Fruit fly (Drosophila melanogaster): Measurements from ENCODE around the gene CG9922.
A peak's percentile ranks its signal among the peaks of the same experiment; 100 is the strongest.

CG9922 gene

DNA sequence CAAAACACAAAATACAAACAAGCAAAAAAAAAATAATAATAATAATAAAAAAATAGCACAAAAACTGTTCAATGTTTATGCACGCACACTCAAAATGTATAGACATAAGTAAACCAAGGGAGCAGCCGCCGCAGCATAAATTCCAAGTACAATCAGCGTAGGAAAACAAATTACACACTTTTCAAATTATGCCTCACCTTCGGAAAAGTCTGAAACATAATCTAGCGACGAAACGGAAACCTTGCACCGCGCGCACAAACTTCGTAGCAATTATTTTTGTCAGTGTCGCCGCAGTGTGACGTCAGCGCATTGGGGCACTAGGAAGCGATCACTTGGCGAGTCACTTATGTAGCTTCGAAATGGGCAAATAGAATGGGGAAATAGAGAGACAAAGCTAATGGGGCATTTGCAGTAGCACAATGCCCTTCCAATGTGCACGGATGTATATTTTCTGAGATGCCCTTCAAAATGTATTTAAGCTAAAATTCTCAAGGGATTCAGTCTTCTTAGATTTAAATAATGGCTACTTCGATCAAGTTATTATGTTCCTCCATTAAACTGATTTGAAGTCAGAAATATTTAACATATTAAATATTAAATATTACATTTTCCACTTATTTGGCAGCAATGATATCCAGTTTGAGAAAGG, 19.3 kb downstream of the CG9922 start (continued):
- TF ChIP-seq mam (GFP tag; optimal IDR thresholded peaks at IDR 0.05) (peak; percentile 23), CG18764 (GFP tag; optimal IDR thresholded peaks at IDR 0.05) (peak; percentile 7), hkb (optimal IDR thresholded peaks at IDR 0.05) (no peak), hkb (GFP tag; IDR thresholded peaks at IDR 0.05) (peak; percentile 76), BtbVII (GFP tag; optimal IDR thresholded peaks at IDR 0.05) (peak; percentile 67), luna (GFP tag; optimal IDR thresholded peaks at IDR 0.05) (no peak), CG11456 (GFP tag; IDR thresholded peaks at IDR 0.05) (no peak), CG18619 (GFP tag; optimal IDR thresholded peaks at IDR 0.05) (peak; percentile 39), ind (GFP tag; optimal IDR thresholded peaks at IDR 0.05) (peak; percentile 64), CG10654 (GFP tag; optimal IDR thresholded peaks at IDR 0.05) (peak; percentile 40), CG9876 (GFP tag; optimal IDR thresholded peaks at IDR 0.05) (no peak), zen (tag; optimal IDR thresholded peaks at IDR 0.05) (no peak), CG30431 (GFP tag; optimal IDR thresholded peaks at IDR 0.05) (no peak), ranshi (GFP tag; IDR thresholded peaks at IDR 0.05) (peak; percentile 59; the same call in 1 of the 2 replicates), ara (GFP tag; IDR thresholded peaks at IDR 0.05) (0 out of 2 replicates have a peak, but pooled peaks have one; percentile 53), nau (GFP tag; optimal IDR thresholded peaks at IDR 0.05) (peak; percentile 42), CG3847 (GFP tag; IDR thresholded peaks at IDR 0.05) (peak; percentile 41), Meics (GFP tag; optimal IDR thresholded peaks at IDR 0.05) (peak; percentile 58), nerfin-2 (GFP tag; IDR thresholded peaks at IDR 0.05; ENCODE audit: partially characterized antibody) (no peak), pros (GFP tag; optimal IDR thresholded peaks at IDR 0.05) (no peak), klu (GFP tag; IDR thresholded peaks at IDR 0.05) (no peak), Camta (GFP tag; optimal IDR thresholded peaks at IDR 0.05) (peak; percentile 20), Hey (tag; optimal IDR thresholded peaks at IDR 0.05) (no peak), NFAT (GFP tag; IDR thresholded peaks at IDR 0.05) (no peak), insv (GFP tag; optimal IDR thresholded peaks at IDR 0.05) (no peak), yki (optimal IDR thresholded peaks at IDR 0.05) (no peak), ash1 (GFP tag; optimal IDR thresholded peaks at IDR 0.05) (no peak), CG11085 (GFP tag; IDR thresholded peaks at IDR 0.05) (no peak), Usf (GFP tag; optimal IDR thresholded peaks at IDR 0.05) (no peak), C15 (GFP tag; IDR thresholded peaks at IDR 0.05) (no peak), rib (GFP tag; IDR thresholded peaks at IDR 0.05) (no peak), CG6791 (GFP tag; IDR thresholded peaks at IDR 0.05; ENCODE audit: partially characterized antibody) (no peak), Spps (tag; optimal IDR thresholded peaks at IDR 0.05) (no peak), CG8388 (GFP tag; optimal IDR thresholded peaks at IDR 0.05) (no peak), disco-r (GFP tag; optimal IDR thresholded peaks at IDR 0.05) (peak; percentile 20), BEAF-32 (GFP tag; optimal IDR thresholded peaks at IDR 0.05) (no peak), CG10543 (GFP tag; optimal IDR thresholded peaks at IDR 0.05) (peak; percentile 80), ERR (GFP tag; optimal IDR thresholded peaks at IDR 0.05) (no peak), Doc2 (GFP tag; IDR thresholded peaks at IDR 0.05) (no peak), CG32767 (GFP tag; IDR thresholded peaks at IDR 0.05) (no peak; the same call in 1 of the 2 replicates), zfh1 (GFP tag; IDR thresholded peaks at IDR 0.05) (peak; percentile 51; the same call in 2 of the 3 replicates), ap (GFP tag; IDR thresholded peaks at IDR 0.05) (no peak), Kr (GFP tag; optimal IDR thresholded peaks at IDR 0.05) (no peak), Sry-δ (GFP tag; optimal IDR thresholded peaks at IDR 0.05) (peak; percentile 18), pb (GFP tag; optimal IDR thresholded peaks at IDR 0.05) (no peak), nmo (GFP tag; optimal IDR thresholded peaks at IDR 0.05) (peak; percentile 35), CG2120 (GFP tag; optimal IDR thresholded peaks at IDR 0.05) (peak; percentile 48), Ets65A (GFP tag) (peak; percentile 95), Asciz (GFP tag; optimal IDR thresholded peaks at IDR 0.05) (peak; percentile 68), fru (optimal IDR thresholded peaks at IDR 0.05) (no peak), toy (GFP tag; IDR thresholded peaks at IDR 0.05) (no peak), CG17802 (tag; optimal IDR thresholded peaks at IDR 0.05) (no peak)
